Worm (Caenorhabditis elegans) whole organism, early embryonic: ENCODE measurements around the gene T28H10.2.

ENCODE experiments used
- B0310.2 ChIP-seq: sonication (generic microtip); optimal IDR thresholded peaks from 2 replicates; lab custom pipeline; 2016; ENCODE audit warnings: mild to moderate bottlenecking, missing genetic modification characterization, missing compliant biosample characterization
- F13C5.2 ChIP-seq: sonication (generic microtip); optimal IDR thresholded peaks from 2 replicates; lab custom pipeline; 2017; ENCODE audit warnings: mild to moderate bottlenecking, missing genetic modification characterization, inconsistent platforms, missing compliant biosample characterization
- aly-1 ChIP-seq: sonication (generic microtip); optimal IDR thresholded peaks from 2 replicates; lab custom pipeline; 2016; ENCODE audit warnings: missing genetic modification characterization, missing compliant biosample characterization
- ama-1 ChIP-seq: fragments of 150-350 bp; optimal IDR thresholded peaks from 2 replicates; lab custom pipeline; 2014
- ceh-13 ChIP-seq: fragments of 200-800 bp; sonication (Bioruptor generic); optimal IDR thresholded peaks from 2 replicates; lab custom pipeline; 2018; ENCODE audit warnings: mild to moderate bottlenecking, missing genetic modification characterization, missing compliant biosample characterization
- ceh-36 ChIP-seq: sonication (generic microtip); optimal IDR thresholded peaks from 2 replicates; lab custom pipeline; 2016; ENCODE audit warnings: missing genetic modification characterization, inconsistent platforms, missing compliant biosample characterization
- ets-7 ChIP-seq: sonication (generic microtip); optimal IDR thresholded peaks from 2 replicates; lab custom pipeline; 2016; ENCODE audit warnings: missing genotype, missing genetic modification characterization, missing compliant biosample characterization
- flt-1 ChIP-seq: fragments of 200-800 bp; sonication (Bioruptor generic); IDR thresholded peaks from 2 replicates; pipeline ENCODE4 v1.3.6; 2022; ENCODE audit warnings: missing genetic modification characterization, missing compliant biosample characterization
- hmbx-1 ChIP-seq: sonication (generic microtip); optimal IDR thresholded peaks from 2 replicates; lab custom pipeline; 2016; ENCODE audit warnings: mild to moderate bottlenecking, missing genetic modification characterization, missing compliant biosample characterization
- hmg-4 ChIP-seq: fragments of 200-800 bp; sonication (Bioruptor generic); optimal IDR thresholded peaks from 2 replicates; lab custom pipeline; 2018; ENCODE audit warnings: mild to moderate bottlenecking, missing genetic modification characterization, missing compliant biosample characterization
- hnd-1 ChIP-seq: sonication (generic microtip); optimal IDR thresholded peaks from 2 replicates; lab custom pipeline; 2016; ENCODE audit warnings: missing genetic modification characterization, missing compliant biosample characterization
- pes-1 ChIP-seq: fragments of 200-800 bp; sonication (Bioruptor generic); IDR thresholded peaks from 2 replicates; pipeline ENCODE4 v1.3.6; 2022; ENCODE audit warnings: missing genetic modification reagents, missing genetic modification characterization, missing compliant biosample characterization
- scrt-1 ChIP-seq: fragments of 200-800 bp; sonication (Bioruptor generic); IDR thresholded peaks from 2 replicates; pipeline ENCODE4 v1.3.6; 2022; ENCODE audit warnings: missing genetic modification characterization, missing compliant biosample characterization
- sea-1 ChIP-seq: fragments of 200-800 bp; sonication (Bioruptor generic); conservative IDR thresholded peaks from 2 replicates; pipeline ENCODE4 v1.3.6; 2022; ENCODE audit warnings: missing genetic modification characterization, missing compliant biosample characterization
- tbx-11 ChIP-seq: fragments of 200-800 bp; sonication (Bioruptor generic); IDR thresholded peaks from 2 replicates; pipeline ENCODE4 v1.3.6; 2022; ENCODE audit warnings: missing genetic modification characterization, missing compliant biosample characterization
- tbx-37 ChIP-seq: fragments of 200-800 bp; sonication (Bioruptor generic); conservative IDR thresholded peaks from 2 replicates; pipeline ENCODE4 v1.3.6; 2022; ENCODE audit warnings: missing genetic modification reagents, missing genetic modification characterization, missing compliant biosample characterization
- tra-4 ChIP-seq: sonication (generic microtip); optimal IDR thresholded peaks from 2 replicates; lab custom pipeline; 2017; ENCODE audit warnings: missing genetic modification characterization, missing compliant biosample characterization

T28H10.2 gene

DNA sequence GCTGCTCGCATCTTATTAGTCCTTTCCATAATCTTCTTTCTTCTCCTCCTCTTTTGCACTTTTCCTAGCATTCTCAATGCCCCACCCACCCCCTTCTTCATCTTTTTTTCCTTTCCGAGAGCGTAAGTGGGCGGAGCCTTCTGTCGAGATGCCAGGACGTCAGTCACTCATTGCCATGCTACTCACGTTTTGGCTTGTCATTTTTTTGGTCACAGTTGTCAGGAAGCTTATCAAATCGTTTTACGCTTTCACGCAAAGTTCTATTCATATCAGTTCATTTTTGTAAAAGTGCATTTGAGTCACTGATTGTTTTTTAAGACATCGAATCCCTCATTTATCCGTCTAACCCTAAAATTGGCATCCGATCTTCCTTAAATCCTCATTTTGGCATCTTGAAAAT lies 27.3 kb upstream of the T28H10.2 start:
- no peak for TF ChIP-seq ets-7 (tag; lab: Kevin White, UChicago)
- TF ChIP-seq hmg-4 (GFP tag; lab: Kevin White, UChicago) = no peak
- TF ChIP-seq tra-4 (tag; lab: Kevin White, UChicago) = no peak
- TF ChIP-seq tbx-11 (GFP tag; lab: Robert Waterston, UW) = no peak
- no peak for TF ChIP-seq aly-1 (tag; lab: Kevin White, UChicago)
- no peak for TF ChIP-seq hnd-1 (tag; lab: Kevin White, UChicago)
- TF ChIP-seq ama-1 (lab: Kevin White, UChicago) = no peak
- no peak for TF ChIP-seq ceh-13 (GFP tag; lab: Kevin White, UChicago)
- TF ChIP-seq B0310.2 (tag; lab: Kevin White, UChicago) = no peak
- no peak for TF ChIP-seq F13C5.2 (tag; lab: Kevin White, UChicago)
- no peak for TF ChIP-seq tbx-37 (GFP tag; lab: Robert Waterston, UW)
- no peak for TF ChIP-seq flt-1 (GFP tag; lab: Robert Waterston, UW)

DNA sequence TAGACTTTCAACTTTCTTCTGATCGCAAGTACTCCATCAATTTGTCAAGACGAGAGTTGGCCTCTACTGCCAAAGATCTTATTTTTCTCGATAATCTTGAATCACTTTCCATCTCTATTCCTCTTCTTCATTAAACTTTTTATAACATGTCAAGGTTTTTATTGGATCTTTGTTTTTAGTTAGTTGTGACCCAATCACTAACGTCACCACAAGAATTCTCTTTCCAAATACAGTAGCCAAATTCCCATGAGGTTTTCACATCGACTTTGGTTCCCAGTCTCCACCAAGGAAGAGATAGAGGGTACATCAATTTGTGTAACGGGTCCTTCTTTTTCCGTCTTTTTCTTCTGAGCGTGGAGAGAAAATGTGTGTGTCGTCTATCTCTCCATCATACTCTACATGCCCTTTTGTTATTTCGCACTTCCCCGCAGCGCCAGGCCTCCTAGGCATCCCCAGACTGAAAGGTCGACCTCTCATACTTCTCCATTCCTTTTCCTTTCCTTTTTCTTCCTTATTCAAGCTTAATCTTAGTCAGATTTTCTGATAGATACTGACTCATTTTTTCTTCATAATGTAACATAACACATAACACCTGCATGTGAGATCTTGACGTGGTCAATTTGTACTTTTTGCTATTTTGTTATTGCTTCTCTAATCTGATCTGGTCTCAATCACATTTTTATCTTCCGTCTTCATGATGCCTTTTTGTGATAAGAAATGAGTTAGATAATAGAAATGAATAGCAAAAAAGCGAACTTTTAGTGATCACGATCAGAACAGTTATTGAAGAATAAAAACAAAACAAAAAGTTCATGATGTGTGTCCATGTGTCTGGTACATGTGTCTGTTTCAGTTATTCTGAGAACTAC lies 26.5 kb upstream of the T28H10.2 start:
- TF ChIP-seq ceh-13 (GFP tag; lab: Kevin White, UChicago) = no peak
- TF ChIP-seq tbx-11 (GFP tag; lab: Robert Waterston, UW) = no peak
- no peak for TF ChIP-seq ama-1 (lab: Kevin White, UChicago)
- TF ChIP-seq scrt-1 (GFP tag; lab: Robert Waterston, UW) = no peak
- no peak for TF ChIP-seq hnd-1 (tag; lab: Kevin White, UChicago)

DNA sequence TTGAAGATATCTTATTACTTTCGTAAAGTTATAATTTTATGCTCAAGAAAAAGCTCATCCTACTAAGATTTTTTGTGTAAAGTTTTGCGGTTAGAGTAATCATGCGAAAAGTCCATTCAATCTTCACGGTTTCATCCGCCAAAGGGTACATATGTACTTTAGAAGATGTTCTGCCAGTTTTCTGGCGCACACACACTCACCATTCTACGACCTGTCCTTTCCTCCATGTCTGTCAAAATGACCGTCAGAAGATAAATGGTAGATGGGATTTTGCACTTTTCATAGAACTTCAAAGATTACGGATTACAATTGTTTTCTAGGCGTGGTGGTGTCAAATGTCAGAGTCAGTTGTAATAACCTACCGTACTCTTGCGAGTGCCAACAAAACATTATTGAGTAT lies 24.8 kb upstream of the T28H10.2 start:
- no peak for TF ChIP-seq hnd-1 (tag; lab: Kevin White, UChicago)
- no peak for TF ChIP-seq hmg-4 (GFP tag; lab: Kevin White, UChicago)
- no peak for TF ChIP-seq hmbx-1 (tag; lab: Kevin White, UChicago)
- no peak for TF ChIP-seq flt-1 (GFP tag; lab: Robert Waterston, UW)
- TF ChIP-seq ceh-36 (tag; lab: Kevin White, UChicago) = no peak
- no peak for TF ChIP-seq sea-1 (GFP tag; lab: Robert Waterston, UW)
- TF ChIP-seq pes-1 (GFP tag; lab: Robert Waterston, UW) = no peak
- no peak for TF ChIP-seq tra-4 (tag; lab: Kevin White, UChicago)
- no peak for TF ChIP-seq ets-7 (tag; lab: Kevin White, UChicago)
- TF ChIP-seq scrt-1 (GFP tag; lab: Robert Waterston, UW) = no peak
- TF ChIP-seq tbx-37 (GFP tag; lab: Robert Waterston, UW) = no peak
- TF ChIP-seq F13C5.2 (tag; lab: Kevin White, UChicago) = no peak
- no peak for TF ChIP-seq ceh-13 (GFP tag; lab: Kevin White, UChicago)
- TF ChIP-seq B0310.2 (tag; lab: Kevin White, UChicago) = no peak
- TF ChIP-seq aly-1 (tag; lab: Kevin White, UChicago) = no peak
- no peak for TF ChIP-seq ama-1 (lab: Kevin White, UChicago)
- TF ChIP-seq tbx-11 (GFP tag; lab: Robert Waterston, UW) = no peak

DNA sequence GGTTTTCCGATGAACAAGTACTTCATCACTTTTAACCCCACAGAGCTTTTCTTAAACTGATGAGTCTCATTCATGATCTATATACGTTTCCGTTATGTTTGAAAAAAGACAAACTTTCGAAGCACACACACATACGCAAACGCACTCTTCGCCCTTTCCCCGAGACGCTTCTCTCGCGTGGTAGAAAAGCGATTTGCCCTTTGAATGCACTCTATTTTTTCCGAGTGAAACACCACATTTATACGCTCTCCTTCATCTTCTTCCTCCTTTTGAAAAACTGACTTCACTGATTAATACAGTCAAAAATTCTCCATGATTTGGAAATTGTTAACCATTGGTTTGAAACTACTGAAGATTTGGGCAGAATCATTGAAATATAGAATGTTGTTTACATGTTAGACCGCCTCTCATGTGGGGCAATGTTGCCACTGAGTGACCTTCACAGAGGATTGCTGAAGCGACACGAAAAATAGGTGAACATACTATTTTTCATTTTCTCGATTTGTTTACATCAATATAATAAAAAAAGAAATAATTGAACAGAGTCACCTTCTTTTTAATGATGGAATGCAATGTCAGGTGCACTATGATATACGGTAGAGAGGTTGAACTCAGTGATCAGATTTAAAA lies 23.8 kb upstream of the T28H10.2 start:
- TF ChIP-seq scrt-1 (GFP tag; lab: Robert Waterston, UW) (no peak), pes-1 (GFP tag; lab: Robert Waterston, UW) (no peak), F13C5.2 (tag; lab: Kevin White, UChicago) (no peak), hmbx-1 (tag; lab: Kevin White, UChicago) (no peak), flt-1 (GFP tag; lab: Robert Waterston, UW) (no peak), B0310.2 (tag; lab: Kevin White, UChicago) (no peak), ceh-36 (tag; lab: Kevin White, UChicago) (no peak), aly-1 (tag; lab: Kevin White, UChicago) (no peak), sea-1 (GFP tag; lab: Robert Waterston, UW) (no peak; the same call in 1 of the 2 replicates), ets-7 (tag; lab: Kevin White, UChicago) (no peak), hnd-1 (tag; lab: Kevin White, UChicago) (no peak), tbx-37 (GFP tag; lab: Robert Waterston, UW) (no peak)

DNA sequence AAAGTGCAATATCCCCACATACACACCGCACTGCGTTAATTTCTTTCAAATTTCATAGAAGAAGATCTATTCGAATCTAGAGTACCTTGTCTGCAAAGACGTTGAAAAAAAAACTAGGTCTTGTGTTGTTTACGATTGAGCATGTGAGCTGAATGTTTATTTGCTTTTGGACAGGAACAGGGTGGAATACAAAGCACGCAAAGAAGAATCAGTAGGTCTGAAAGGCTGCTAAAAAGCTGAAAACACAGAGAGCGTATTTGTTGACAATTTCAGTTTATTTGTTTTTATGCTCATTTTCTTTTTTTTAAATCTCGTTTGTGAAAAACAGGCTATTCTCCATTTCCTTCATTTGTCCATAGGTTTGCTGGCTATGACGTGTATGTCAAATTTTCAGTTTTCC lies 22.2 kb upstream of the T28H10.2 start:
- no peak for TF ChIP-seq scrt-1 (GFP tag; lab: Robert Waterston, UW)
- TF ChIP-seq hmg-4 (GFP tag; lab: Kevin White, UChicago) = no peak
- TF ChIP-seq flt-1 (GFP tag; lab: Robert Waterston, UW) = no peak
- TF ChIP-seq B0310.2 (tag; lab: Kevin White, UChicago) = no peak
- TF ChIP-seq F13C5.2 (tag; lab: Kevin White, UChicago) = no peak
- no peak for TF ChIP-seq pes-1 (GFP tag; lab: Robert Waterston, UW)
- no peak for TF ChIP-seq tbx-37 (GFP tag; lab: Robert Waterston, UW)
- TF ChIP-seq ceh-13 (GFP tag; lab: Kevin White, UChicago) = no peak
- TF ChIP-seq sea-1 (GFP tag; lab: Robert Waterston, UW) = no peak
- TF ChIP-seq tbx-11 (GFP tag; lab: Robert Waterston, UW) = no peak
- no peak for TF ChIP-seq hnd-1 (tag; lab: Kevin White, UChicago)
- no peak for TF ChIP-seq tra-4 (tag; lab: Kevin White, UChicago)
- TF ChIP-seq ets-7 (tag; lab: Kevin White, UChicago) = no peak
- no peak for TF ChIP-seq hmbx-1 (tag; lab: Kevin White, UChicago)
- no peak for TF ChIP-seq aly-1 (tag; lab: Kevin White, UChicago)
- no peak for TF ChIP-seq ceh-36 (tag; lab: Kevin White, UChicago)
- TF ChIP-seq ama-1 (lab: Kevin White, UChicago) = no peak

DNA sequence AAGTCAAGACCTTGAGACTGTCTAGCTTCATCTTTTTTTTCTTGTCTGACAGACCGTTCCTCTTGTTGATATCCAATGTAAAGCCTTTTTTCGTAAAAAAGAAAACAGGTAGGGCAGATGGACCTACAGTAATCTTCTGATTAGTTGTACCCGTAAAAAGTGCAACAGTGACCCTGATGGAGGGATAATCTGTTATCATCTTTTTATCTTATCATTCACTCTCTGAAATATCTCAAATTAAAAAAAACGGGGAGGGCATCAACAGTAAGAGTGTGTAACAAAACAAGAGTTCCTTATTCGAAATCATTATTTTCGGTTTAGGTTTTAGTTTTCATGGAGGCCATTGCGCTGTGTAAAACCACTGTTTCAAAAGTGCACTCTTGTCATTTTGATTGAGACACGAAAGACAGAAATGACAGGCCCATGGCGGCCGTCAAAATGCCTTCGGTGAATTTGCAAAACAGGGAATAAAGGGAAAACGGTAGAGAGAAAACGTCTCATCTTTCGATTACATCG lies 20.9 kb upstream of the T28H10.2 start:
- TF ChIP-seq tbx-11 (GFP tag; lab: Robert Waterston, UW) (no peak), hnd-1 (tag; lab: Kevin White, UChicago) (no peak), tbx-37 (GFP tag; lab: Robert Waterston, UW) (no peak), ama-1 (lab: Kevin White, UChicago) (no peak), aly-1 (tag; lab: Kevin White, UChicago) (no peak), sea-1 (GFP tag; lab: Robert Waterston, UW) (no peak), scrt-1 (GFP tag; lab: Robert Waterston, UW) (no peak), tra-4 (tag; lab: Kevin White, UChicago) (no peak), F13C5.2 (tag; lab: Kevin White, UChicago) (no peak), ceh-13 (GFP tag; lab: Kevin White, UChicago) (no peak)
